Fruit fly (Drosophila melanogaster) whole organism, prepupa: ENCODE results near the gene Mst89B.

Experiments
- CG10631 ChIP-seq: fragments of 200-800 bp; sonication (Bioruptor generic); optimal IDR thresholded peaks from 2 replicates; lab custom pipeline; 2016; ENCODE audit warnings: missing biosample characterization, missing genetic modification characterization
- CG10669 ChIP-seq: fragments of 200-800 bp; sonication (Bioruptor generic); optimal IDR thresholded peaks from 3 replicates; lab custom pipeline; 2018; ENCODE audit warnings: missing biosample characterization, mild to moderate bottlenecking, missing genetic modification characterization, moderate library complexity
- CG11762 ChIP-seq: fragments of 200-800 bp; sonication (Bioruptor generic); optimal IDR thresholded peaks from 3 replicates; lab custom pipeline; 2016; ENCODE audit warnings: missing biosample characterization, missing genetic modification characterization; ENCODE audit not compliant: insufficient read depth
- CG11902 ChIP-seq: fragments of 200-800 bp; sonication (Bioruptor generic); optimal IDR thresholded peaks from 3 replicates; lab custom pipeline; 2016; ENCODE audit warnings: missing biosample characterization, missing genetic modification characterization
- CG15336 ChIP-seq: fragments of 200-800 bp; sonication (Bioruptor generic); IDR thresholded peaks from 2 replicates; pipeline ENCODE4 v1.3.6; 2022; ENCODE audit warnings: missing biosample characterization, missing genetic modification characterization
- CG1621 ChIP-seq: fragments of 200-800 bp; sonication (Bioruptor generic); optimal IDR thresholded peaks from 3 replicates; lab custom pipeline; 2018; ENCODE audit warnings: missing biosample characterization, mild to moderate bottlenecking, missing genetic modification characterization
- CG16779 ChIP-seq: fragments of 200-800 bp; sonication (Bioruptor generic); optimal IDR thresholded peaks from 3 replicates; lab custom pipeline; 2017; ENCODE audit warnings: missing biosample characterization, mild to moderate bottlenecking, missing genetic modification characterization
- CG3032 ChIP-seq: fragments of 200-800 bp; optimal IDR thresholded peaks from 2 replicates; lab custom pipeline; 2019; ENCODE audit warnings: missing biosample characterization, mild to moderate bottlenecking, missing genetic modification characterization, moderate library complexity
- CG31627 ChIP-seq: fragments of 200-800 bp; sonication (Bioruptor generic); optimal IDR thresholded peaks from 3 replicates; lab custom pipeline; 2016; ENCODE audit warnings: missing biosample characterization, missing genetic modification characterization
- CG34406 ChIP-seq: fragments of 200-800 bp; sonication (Bioruptor generic); optimal IDR thresholded peaks from 3 replicates; lab custom pipeline; 2016; ENCODE audit warnings: missing biosample characterization, missing genetic modification characterization
- CG3919 ChIP-seq: fragments of 200-800 bp; sonication (Bioruptor generic); optimal IDR thresholded peaks from 3 replicates; lab custom pipeline; 2016; ENCODE audit warnings: missing biosample characterization, missing genetic modification characterization
- CG6163 ChIP-seq: fragments of 200-800 bp; sonication (Bioruptor generic); IDR thresholded peaks from 3 replicates; pipeline ENCODE4 v1.3.6; 2022; ENCODE audit warnings: missing biosample characterization, missing genetic modification characterization
- CG6792 ChIP-seq: fragments of 200-800 bp; sonication (Bioruptor generic); optimal IDR thresholded peaks from 3 replicates; lab custom pipeline; 2016; ENCODE audit warnings: missing biosample characterization, missing genetic modification characterization
- CG6808 ChIP-seq: fragments of 200-800 bp; sonication (Bioruptor generic); optimal IDR thresholded peaks from 3 replicates; lab custom pipeline; 2017; ENCODE audit warnings: missing biosample characterization, missing genetic modification characterization, mild to moderate bottlenecking, moderate library complexity, missing genetic modification reagents
- CG6854 ChIP-seq: fragments of 200-800 bp; sonication (Bioruptor generic); optimal IDR thresholded peaks from 2 replicates; lab custom pipeline; 2017; ENCODE audit warnings: missing biosample characterization, mild to moderate bottlenecking, missing genetic modification characterization
- CG7368 ChIP-seq: fragments of 200-800 bp; sonication (Bioruptor generic); optimal IDR thresholded peaks from 3 replicates; lab custom pipeline; 2016; ENCODE audit warnings: missing biosample characterization, missing genetic modification characterization
- CG8319 ChIP-seq: fragments of 200-800 bp; sonication (Bioruptor generic); optimal IDR thresholded peaks from 3 replicates; lab custom pipeline; 2016; ENCODE audit warnings: missing biosample characterization, missing genetic modification characterization
- CG8632 ChIP-seq: fragments of 200-800 bp; sonication (Bioruptor generic); optimal IDR thresholded peaks from 3 replicates; lab custom pipeline; 2016; ENCODE audit warnings: missing biosample characterization, missing genetic modification characterization
- CG9139 ChIP-seq: fragments of 200-800 bp; sonication (Bioruptor generic); optimal IDR thresholded peaks from 3 replicates; lab custom pipeline; 2017; ENCODE audit warnings: missing biosample characterization, mild to moderate bottlenecking, missing genetic modification characterization
- Eip75B ChIP-seq: fragments of 200-800 bp; sonication (Bioruptor generic); optimal IDR thresholded peaks from 3 replicates; lab custom pipeline; 2016; ENCODE audit warnings: missing biosample characterization, missing genetic modification characterization
- Eip93F ChIP-seq: fragments of 200-800 bp; sonication (Bioruptor generic); optimal IDR thresholded peaks from 2 replicates; lab custom pipeline; 2016; ENCODE audit warnings: missing biosample characterization, mild to moderate bottlenecking, missing genetic modification characterization
- Ets21C ChIP-seq: fragments of 200-800 bp; sonication (Bioruptor generic); optimal IDR thresholded peaks from 3 replicates; lab custom pipeline; 2016; ENCODE audit warnings: missing biosample characterization, missing genetic modification characterization
- Ets96B ChIP-seq: fragments of 200-800 bp; optimal IDR thresholded peaks from 2 replicates; lab custom pipeline; 2019; ENCODE audit warnings: missing biosample characterization, mild to moderate bottlenecking, missing genetic modification characterization, moderate library complexity
- Gug ChIP-seq: fragments of 200-800 bp; sonication (Bioruptor generic); IDR thresholded peaks from 2 replicates; pipeline ENCODE4 v1.3.6; 2022; ENCODE audit warnings: missing biosample characterization, missing genetic modification characterization
- Hr38 ChIP-seq: sonication (Bioruptor generic); optimal IDR thresholded peaks from 2 replicates; lab custom pipeline; 2016; ENCODE audit warnings: missing biosample characterization, missing genetic modification characterization
- Hr39 ChIP-seq: fragments of 200-800 bp; sonication (Bioruptor generic); optimal IDR thresholded peaks from 2 replicates; lab custom pipeline; 2016; ENCODE audit warnings: missing biosample characterization, missing genetic modification characterization
- Hr4 ChIP-seq: fragments of 200-800 bp; sonication (Bioruptor generic); optimal IDR thresholded peaks from 3 replicates; lab custom pipeline; 2016; ENCODE audit warnings: missing biosample characterization, missing genetic modification characterization
- Lpt ChIP-seq: fragments of 200-800 bp; sonication (Bioruptor generic); optimal IDR thresholded peaks from 3 replicates; lab custom pipeline; 2016; ENCODE audit warnings: missing biosample characterization, missing genetic modification characterization
- Met ChIP-seq: fragments of 200-800 bp; sonication (Bioruptor generic); optimal IDR thresholded peaks from 3 replicates; lab custom pipeline; 2016; ENCODE audit warnings: missing biosample characterization, missing genetic modification characterization
- OdsH ChIP-seq: fragments of 200-800 bp; sonication (Bioruptor generic); optimal IDR thresholded peaks from 3 replicates; lab custom pipeline; 2016; ENCODE audit warnings: missing biosample characterization, missing genetic modification characterization
- Sox102F ChIP-seq: fragments of 200-800 bp; sonication (Bioruptor generic); optimal IDR thresholded peaks from 2 replicates; lab custom pipeline; 2016; ENCODE audit warnings: missing biosample characterization, mild to moderate bottlenecking, missing genetic modification characterization
- Sox14 ChIP-seq: fragments of 200-800 bp; sonication (Bioruptor generic); optimal IDR thresholded peaks from 3 replicates; lab custom pipeline; 2016; ENCODE audit warnings: missing biosample characterization, missing genetic modification characterization
- Sox15 ChIP-seq: fragments of 200-800 bp; sonication (Bioruptor generic); optimal IDR thresholded peaks from 3 replicates; lab custom pipeline; 2016; ENCODE audit warnings: missing biosample characterization, missing genetic modification characterization
- achi ChIP-seq: fragments of 200-800 bp; sonication (Bioruptor generic); optimal IDR thresholded peaks from 3 replicates; lab custom pipeline; 2016; ENCODE audit warnings: missing biosample characterization, missing genetic modification characterization
- acj6 ChIP-seq: fragments of 200-800 bp; sonication (Bioruptor generic); optimal IDR thresholded peaks from 3 replicates; lab custom pipeline; 2016; ENCODE audit warnings: missing biosample characterization, missing genetic modification characterization
- cyc ChIP-seq: fragments of 200-800 bp; sonication (Bioruptor generic); optimal IDR thresholded peaks from 3 replicates; lab custom pipeline; 2016; ENCODE audit warnings: missing biosample characterization, missing genetic modification characterization
- dac ChIP-seq: fragments of 200-800 bp; sonication (Bioruptor generic); optimal IDR thresholded peaks from 2 replicates; lab custom pipeline; 2017; ENCODE audit warnings: missing biosample characterization, mild to moderate bottlenecking, missing genetic modification characterization
- dsx ChIP-seq: fragments of 200-800 bp; optimal IDR thresholded peaks from 3 replicates; lab custom pipeline; 2019; ENCODE audit warnings: missing biosample characterization, mild to moderate bottlenecking, missing genetic modification characterization, moderate library complexity; ENCODE audit not compliant: poor library complexity, severe bottlenecking
- fd59A ChIP-seq: fragments of 200-800 bp; sonication (Bioruptor generic); optimal IDR thresholded peaks from 2 replicates; lab custom pipeline; 2017; ENCODE audit warnings: missing biosample characterization, mild to moderate bottlenecking, missing genetic modification characterization, missing genetic modification reagents
- fkh ChIP-seq: fragments of 200-800 bp; sonication (Bioruptor generic); optimal IDR thresholded peaks from 3 replicates; lab custom pipeline; 2017; ENCODE audit warnings: missing biosample characterization, mild to moderate bottlenecking, missing genetic modification characterization, moderate library complexity
- lz ChIP-seq: fragments of 200-800 bp; sonication (Bioruptor generic); optimal IDR thresholded peaks from 3 replicates; lab custom pipeline; 2016; ENCODE audit warnings: missing biosample characterization, missing genetic modification characterization
- pdm3 ChIP-seq: fragments of 200-800 bp; sonication (Bioruptor generic); optimal IDR thresholded peaks from 3 replicates; lab custom pipeline; 2016; ENCODE audit warnings: missing biosample characterization, missing genetic modification characterization
- salr ChIP-seq, 2 experiments: fragments of 200-800 bp; sonication (Bioruptor generic); optimal IDR thresholded peaks; 3 replicates each; lab custom pipeline; 2016 to 2018; ENCODE audit warnings: missing biosample characterization in 2 of 2, missing genetic modification characterization in 2 of 2, mild to moderate bottlenecking in 1 of 2
- spab ChIP-seq: fragments of 200-800 bp; sonication (Bioruptor generic); optimal IDR thresholded peaks from 2 replicates; lab custom pipeline; 2017; ENCODE audit warnings: missing biosample characterization, mild to moderate bottlenecking, missing genetic modification characterization, missing genetic modification reagents
- ss ChIP-seq, 2 experiments: fragments of 200-800 bp; sonication (Bioruptor generic); optimal IDR thresholded peaks; 2 replicates in 1 of 2; 3 replicates in 1 of 2; lab custom pipeline; 2017 to 2018; ENCODE audit warnings: mild to moderate bottlenecking in 2 of 2, missing biosample characterization in 2 of 2, missing genetic modification characterization in 2 of 2, moderate library complexity in 1 of 2
- svp ChIP-seq: fragments of 200-800 bp; sonication (Bioruptor generic); peaks from one replicate; lab custom pipeline; 2016; ENCODE audit warnings: missing biosample characterization, missing genetic modification characterization
- topi ChIP-seq: fragments of 200-800 bp; sonication (Bioruptor generic); optimal IDR thresholded peaks from 3 replicates; lab custom pipeline; 2016; ENCODE audit warnings: missing biosample characterization, missing genetic modification characterization
- vri ChIP-seq: fragments of 200-800 bp; sonication (Bioruptor generic); optimal IDR thresholded peaks from 3 replicates; lab custom pipeline; 2016; ENCODE audit warnings: missing biosample characterization, mild to moderate bottlenecking, missing genetic modification characterization

The Mst89B gene

DNA sequence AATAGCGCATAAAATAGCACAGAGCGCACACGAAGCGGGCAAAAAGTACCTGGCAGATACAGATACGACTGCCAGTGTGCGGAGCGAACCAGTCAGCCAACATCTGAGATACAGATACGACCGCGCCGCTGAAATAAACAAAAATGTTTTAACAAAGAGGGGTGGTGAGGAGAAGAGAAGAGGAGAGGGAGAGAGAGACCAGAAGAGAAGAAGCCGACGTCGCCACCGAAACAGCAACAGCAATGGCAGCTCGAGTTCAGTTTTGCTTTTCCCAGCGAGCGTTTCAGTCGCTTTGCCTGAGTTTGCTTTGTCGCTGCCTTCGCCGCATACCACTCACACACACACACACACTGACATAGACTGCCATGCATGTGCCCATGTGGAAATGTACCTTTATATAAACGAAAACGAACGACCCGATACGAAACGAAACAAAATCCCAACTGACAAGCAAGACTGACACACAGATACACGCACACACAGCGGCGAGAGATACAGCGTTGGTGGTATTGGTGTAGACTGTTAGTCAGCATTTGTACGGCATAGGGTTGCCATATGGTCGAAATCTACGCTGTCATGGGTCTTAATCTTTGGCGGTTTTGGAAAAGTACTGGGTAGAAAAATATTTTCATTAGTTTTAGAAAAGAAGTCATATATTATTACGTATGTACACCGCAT is 25.6 kb upstream of the Mst89B start:
- TF ChIP-seq Gug (GFP tag; lab: Robert Waterston, UW) = no peak
- TF ChIP-seq CG10669 = peak; percentile 32
- peak; percentile 34 for TF ChIP-seq Ets21C (GFP tag; lab: Kevin White, UChicago)
- TF ChIP-seq CG6808 (GFP tag; lab: Kevin White, UChicago) = no peak
- peak; percentile 14 for TF ChIP-seq topi (GFP tag; lab: Kevin White, UChicago)
- peak; percentile 9 for TF ChIP-seq CG6792 (GFP tag; lab: Kevin White, UChicago)
- TF ChIP-seq Eip75B (GFP tag; lab: Kevin White, UChicago) = peak; percentile 14
- no peak for TF ChIP-seq CG15336
- peak; percentile 95 for TF ChIP-seq CG6854 (GFP tag; lab: Kevin White, UChicago)
- peak; percentile 66 for TF ChIP-seq CG31627 (GFP tag; lab: Kevin White, UChicago)
- peak; percentile 33 for TF ChIP-seq CG10631 (GFP tag; lab: Kevin White, UChicago)
- peak; percentile 54 for TF ChIP-seq Sox102F (GFP tag; lab: Kevin White, UChicago)
- peak; percentile 50 for TF ChIP-seq OdsH (GFP tag; lab: Kevin White, UChicago)
- no peak for TF ChIP-seq Hr38
- TF ChIP-seq cyc = peak; percentile 50
- TF ChIP-seq Hr4 (GFP tag; lab: Kevin White, UChicago) = peak; percentile 56
- peak; percentile 56 for TF ChIP-seq lz
- peak; percentile 69 for TF ChIP-seq Eip93F (GFP tag; lab: Kevin White, UChicago)
- TF ChIP-seq CG1621 (tag; lab: Kevin White, UChicago) = peak; percentile 26
- TF ChIP-seq Sox14 (GFP tag; lab: Kevin White, UChicago) = peak; percentile 80
- TF ChIP-seq CG8632 (GFP tag; lab: Kevin White, UChicago) = peak; percentile 28
- peak; percentile 8 for TF ChIP-seq CG8319 (GFP tag; lab: Kevin White, UChicago)
- peak; percentile 12 for TF ChIP-seq CG3032 (tag; lab: Kevin White, UChicago)
- no peak for TF ChIP-seq dac (GFP tag; lab: Kevin White, UChicago)
- TF ChIP-seq achi (GFP tag; lab: Kevin White, UChicago) = peak; percentile 41
- no peak for TF ChIP-seq salr (GFP tag; optimal IDR thresholded peaks at IDR 0.05; lab: Kevin White, UChicago)
- TF ChIP-seq CG11902 (GFP tag; lab: Kevin White, UChicago) = peak; percentile 29
- TF ChIP-seq ss (GFP tag; optimal IDR thresholded peaks at IDR 0.05; lab: Kevin White, UChicago) = peak; percentile 41 to 48
- peak; percentile 15 for TF ChIP-seq Ets96B (tag; lab: Kevin White, UChicago)
- no peak for TF ChIP-seq CG7368 (GFP tag; lab: Kevin White, UChicago)
- peak; percentile 65 for TF ChIP-seq vri (GFP tag; lab: Kevin White, UChicago)
- TF ChIP-seq CG34406 (GFP tag; lab: Kevin White, UChicago) = peak; percentile 21
- TF ChIP-seq pdm3 = peak; percentile 56
- no peak for TF ChIP-seq CG3919
- TF ChIP-seq dsx = peak; percentile 64
- TF ChIP-seq Hr39 (GFP tag; lab: Kevin White, UChicago) = peak; percentile 71
- peak; percentile 83 for TF ChIP-seq fkh (GFP tag; lab: Kevin White, UChicago)
- TF ChIP-seq Met (GFP tag; lab: Kevin White, UChicago) = peak; percentile 45
- no peak for TF ChIP-seq CG6163 (GFP tag; lab: Robert Waterston, UW)
- TF ChIP-seq CG16779 = peak; percentile 40
- TF ChIP-seq CG11762 (GFP tag; lab: Kevin White, UChicago) = peak; percentile 2
- TF ChIP-seq spab (GFP tag; lab: Kevin White, UChicago) = no peak
- no peak for TF ChIP-seq CG9139 (GFP tag; lab: Kevin White, UChicago)
- TF ChIP-seq fd59A (GFP tag; lab: Kevin White, UChicago) = peak; percentile 32
- peak; percentile 88 for TF ChIP-seq svp
- TF ChIP-seq Sox15 (GFP tag; lab: Kevin White, UChicago) = peak; percentile 57
- TF ChIP-seq acj6 (GFP tag; lab: Kevin White, UChicago) = peak; percentile 40
- peak; percentile 74 for TF ChIP-seq Lpt (GFP tag; lab: Kevin White, UChicago)
